Worm (Caenorhabditis elegans): ENCODE results near the gene exos-4.1.
A peak's percentile ranks its signal among the peaks of the same experiment; 100 is the strongest.

Gene exos-4.1

DNA sequence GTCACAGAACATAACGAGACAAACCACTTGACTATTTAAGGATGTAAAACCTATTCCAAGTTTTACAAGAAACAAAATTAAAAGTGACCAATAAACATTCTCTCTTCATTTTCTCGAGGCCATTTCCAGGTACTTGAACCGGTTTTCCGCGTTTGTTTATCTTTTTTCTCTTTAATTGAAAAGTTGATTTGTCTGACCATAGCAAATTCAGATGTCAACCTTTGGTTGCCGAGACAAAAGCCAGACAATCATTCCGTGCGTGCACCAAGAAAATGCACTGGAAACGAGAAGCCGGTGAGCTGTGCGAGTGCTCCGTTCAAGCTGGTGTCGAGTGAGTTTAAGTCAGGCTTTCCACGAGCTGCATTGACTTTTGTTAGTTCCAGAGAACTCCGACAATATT lies 16.7 kb upstream of the exos-4.1 start:
- TF ChIP-seq nhr-10 (tag; optimal IDR thresholded peaks at IDR 0.05) = no peak
- no peak for TF ChIP-seq elt-1 (tag; optimal IDR thresholded peaks at IDR 0.05)
- no peak for TF ChIP-seq mdl-1 (tag; optimal IDR thresholded peaks at IDR 0.05)
- TF ChIP-seq ztf-4 (tag; optimal IDR thresholded peaks at IDR 0.05) = no peak
- no peak for TF ChIP-seq lin-39 (tag; optimal IDR thresholded peaks at IDR 0.05)
- TF ChIP-seq R02D3.7 (tag; optimal IDR thresholded peaks at IDR 0.05) = no peak
- no peak for TF ChIP-seq dmd-4 (tag; optimal IDR thresholded peaks at IDR 0.05)
- TF ChIP-seq nhr-25 (tag; optimal IDR thresholded peaks at IDR 0.05) = peak; percentile 19
- no peak for TF ChIP-seq lin-13 (GFP tag; optimal IDR thresholded peaks at IDR 0.05)
- TF ChIP-seq nhr-129 (tag; optimal IDR thresholded peaks at IDR 0.05) = peak; percentile 38
- TF ChIP-seq nhr-237 (tag; optimal IDR thresholded peaks at IDR 0.05) = no peak
- peak; percentile 10 for TF ChIP-seq sem-4 (tag; optimal IDR thresholded peaks at IDR 0.05)
- TF ChIP-seq unc-62 (GFP tag; optimal IDR thresholded peaks at IDR 0.05) = no peak
- TF ChIP-seq nhr-21 (tag; optimal IDR thresholded peaks at IDR 0.05) = no peak
- TF ChIP-seq unc-39 (tag; optimal IDR thresholded peaks at IDR 0.05) = no peak
- no peak for TF ChIP-seq nhr-23 (tag; optimal IDR thresholded peaks at IDR 0.05)
- TF ChIP-seq ama-1 (optimal IDR thresholded peaks at IDR 0.05) = no peak
- TF ChIP-seq crh-2 (tag; optimal IDR thresholded peaks at IDR 0.05) = no peak
- TF ChIP-seq ztf-11 (tag; optimal IDR thresholded peaks at IDR 0.05) = no peak
- TF ChIP-seq zag-1 (tag; optimal IDR thresholded peaks at IDR 0.05) = no peak

DNA sequence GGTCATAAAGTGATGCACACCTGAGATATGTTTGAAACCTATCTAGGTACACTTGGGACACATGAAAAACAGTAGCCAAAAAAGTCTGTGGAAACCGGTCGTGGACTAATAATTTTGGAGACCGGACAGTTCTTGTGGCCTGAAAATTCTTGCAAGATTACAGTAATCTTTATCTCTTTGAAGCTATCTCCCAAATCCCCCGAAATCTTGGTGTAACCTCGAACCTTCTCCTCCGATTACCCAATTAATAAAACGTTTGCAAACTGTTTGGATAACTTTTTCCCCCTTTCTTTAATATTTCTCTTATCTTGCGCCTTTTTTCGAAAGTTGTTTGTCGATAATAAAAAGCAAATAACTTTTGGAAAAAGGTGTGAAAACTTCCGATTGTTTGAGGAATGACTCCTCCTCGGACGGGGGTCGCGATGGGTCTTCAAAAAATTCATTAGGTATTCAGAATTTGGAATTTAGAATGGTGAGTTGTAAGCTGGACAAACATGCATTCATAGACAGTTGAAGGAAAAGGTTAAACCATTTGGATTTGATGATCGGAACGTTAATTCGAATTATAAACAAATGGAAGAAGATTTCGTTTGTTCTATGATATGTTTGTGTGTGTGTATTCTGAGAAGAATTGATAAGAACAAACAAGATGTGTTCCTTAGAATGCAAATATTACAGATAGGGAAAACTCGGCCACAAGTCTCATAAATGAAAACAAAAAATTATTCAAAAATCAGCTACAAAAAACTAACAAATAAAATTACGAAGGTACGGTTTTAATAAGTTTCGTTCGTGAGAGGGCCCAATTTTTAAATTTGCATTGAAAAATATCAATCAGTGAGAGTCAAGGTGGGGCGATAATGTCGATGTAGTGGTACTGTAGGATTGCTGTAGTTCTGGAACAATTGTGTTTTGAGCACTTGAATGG lies 15.7 kb upstream of the exos-4.1 start:
- no peak for TF ChIP-seq zag-1 (tag; optimal IDR thresholded peaks at IDR 0.05)
- TF ChIP-seq sma-3 (GFP tag; optimal IDR thresholded peaks at IDR 0.05) = peak; percentile 66
- peak; percentile 17 for TF ChIP-seq F13H6.1 (tag; optimal IDR thresholded peaks at IDR 0.05)
- no peak for TF ChIP-seq mbf-1 (tag; optimal IDR thresholded peaks at IDR 0.05)
- TF ChIP-seq ztf-4 (tag; optimal IDR thresholded peaks at IDR 0.05) = peak; percentile 77
- no peak for TF ChIP-seq lin-39 (tag; optimal IDR thresholded peaks at IDR 0.05)
- no peak for TF ChIP-seq Y55F3AM.14 (GFP tag; optimal IDR thresholded peaks at IDR 0.05)
- peak; percentile 22 for TF ChIP-seq ama-1 (optimal IDR thresholded peaks at IDR 0.05)
- no peak for TF ChIP-seq unc-55 (GFP tag; optimal IDR thresholded peaks at IDR 0.05)
- TF ChIP-seq gmeb-1 (tag; optimal IDR thresholded peaks at IDR 0.05) = no peak
- no peak for TF ChIP-seq unc-39 (tag; optimal IDR thresholded peaks at IDR 0.05)
- no peak for TF ChIP-seq ceh-82 (tag; optimal IDR thresholded peaks at IDR 0.05)
- TF ChIP-seq mab-5 (tag; optimal IDR thresholded peaks at IDR 0.05) = no peak
- TF ChIP-seq peb-1 (tag; optimal IDR thresholded peaks at IDR 0.05) = no peak
- TF ChIP-seq egl-27 (tag; optimal IDR thresholded peaks at IDR 0.05) = no peak
- TF ChIP-seq nhr-6 (tag; optimal IDR thresholded peaks at IDR 0.05) = peak; percentile 12
- TF ChIP-seq sem-4 (tag; optimal IDR thresholded peaks at IDR 0.05) = no peak
- no peak for TF ChIP-seq fos-1 (tag; optimal IDR thresholded peaks at IDR 0.05)
- TF ChIP-seq lin-11 (tag; optimal IDR thresholded peaks at IDR 0.05) = no peak
- no peak for TF ChIP-seq nhr-12 (tag; optimal IDR thresholded peaks at IDR 0.05)
- peak; percentile 92 for TF ChIP-seq nhr-25 (tag; optimal IDR thresholded peaks at IDR 0.05)
- TF ChIP-seq ztf-11 (tag; optimal IDR thresholded peaks at IDR 0.05) = no peak
- no peak for TF ChIP-seq C34F6.9 (tag; optimal IDR thresholded peaks at IDR 0.05)
- TF ChIP-seq mdl-1 (tag; optimal IDR thresholded peaks at IDR 0.05) = no peak
- no peak for TF ChIP-seq dmd-4 (tag; optimal IDR thresholded peaks at IDR 0.05)
- TF ChIP-seq ceh-16 (tag; optimal IDR thresholded peaks at IDR 0.05) = no peak

DNA sequence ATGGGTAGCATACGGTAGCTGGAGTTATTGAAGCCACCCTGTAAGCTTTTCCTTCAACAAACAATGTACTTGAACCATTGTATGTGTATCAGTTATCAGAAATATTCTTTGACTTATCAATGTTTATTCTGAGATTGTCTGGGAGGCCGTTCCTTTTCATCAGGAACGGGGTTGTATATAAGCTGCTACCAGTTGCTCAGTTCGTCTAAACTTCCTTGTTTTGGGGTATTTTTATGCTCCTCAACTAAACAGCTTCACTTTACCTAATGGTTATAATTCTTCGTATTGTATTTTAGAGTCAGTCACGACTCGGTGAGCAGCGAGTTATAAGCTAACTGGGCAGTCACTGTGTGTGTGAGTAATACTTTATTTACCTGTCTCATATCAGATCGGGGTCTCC lies 13.1 kb upstream of the exos-4.1 start:
- TF ChIP-seq nhr-25 (tag; optimal IDR thresholded peaks at IDR 0.05) = no peak
- TF ChIP-seq ama-1 (optimal IDR thresholded peaks at IDR 0.05) = no peak
- no peak for TF ChIP-seq nhr-6 (tag; optimal IDR thresholded peaks at IDR 0.05)
- no peak for TF ChIP-seq unc-39 (tag; optimal IDR thresholded peaks at IDR 0.05)
- TF ChIP-seq dmd-4 (tag; optimal IDR thresholded peaks at IDR 0.05) = no peak
- TF ChIP-seq Y55F3AM.14 (GFP tag; optimal IDR thresholded peaks at IDR 0.05) = no peak
- no peak for TF ChIP-seq mdl-1 (tag; optimal IDR thresholded peaks at IDR 0.05)
- TF ChIP-seq lin-39 (tag; optimal IDR thresholded peaks at IDR 0.05) = no peak
- no peak for TF ChIP-seq ceh-16 (tag; optimal IDR thresholded peaks at IDR 0.05)
- no peak for TF ChIP-seq nhr-129 (tag; optimal IDR thresholded peaks at IDR 0.05)
- no peak for TF ChIP-seq C34F6.9 (tag; optimal IDR thresholded peaks at IDR 0.05)
- TF ChIP-seq elt-3 (tag; optimal IDR thresholded peaks at IDR 0.05) = no peak
- TF ChIP-seq alr-1 (tag; optimal IDR thresholded peaks at IDR 0.05) = no peak
- TF ChIP-seq egl-27 (tag; optimal IDR thresholded peaks at IDR 0.05) = no peak
- TF ChIP-seq unc-62 (GFP tag; optimal IDR thresholded peaks at IDR 0.05) = no peak
- no peak for TF ChIP-seq nhr-10 (tag; optimal IDR thresholded peaks at IDR 0.05)
- TF ChIP-seq mab-5 (tag; optimal IDR thresholded peaks at IDR 0.05) = no peak
- no peak for TF ChIP-seq snpc-4 (tag; optimal IDR thresholded peaks at IDR 0.05)
- no peak for TF ChIP-seq mbf-1 (tag; optimal IDR thresholded peaks at IDR 0.05)
- no peak for TF ChIP-seq R02D3.7 (tag; optimal IDR thresholded peaks at IDR 0.05)
